Worm (Caenorhabditis elegans): ENCODE results near the gene Y94H6A.7.

- TF ChIP-seq bed-2 (GFP tag; IDR thresholded peaks at IDR 0.05) (no peak), sea-2 (GFP tag; IDR thresholded peaks at IDR 0.05) (no peak), ceh-91 (GFP tag; IDR thresholded peaks at IDR 0.05) (no peak), snpc-4 (GFP tag; optimal IDR thresholded peaks at IDR 0.05) (no peak), snpc-4 (tag; optimal IDR thresholded peaks at IDR 0.05) (no peak), bed-1 (GFP tag; IDR thresholded peaks at IDR 0.05) (no peak), dpl-1 (GFP tag; optimal IDR thresholded peaks at IDR 0.05) (no peak), xnd-1 (tag; optimal IDR thresholded peaks at IDR 0.05) (no peak), him-1 (tag; optimal IDR thresholded peaks at IDR 0.05) (no peak)
Measured at ce11 chrIV:2688716-2689307, 27.6 kb downstream of the Y94H6A.7 start, which contains the start of gene egrh-3.
